Fruit fly (Drosophila melanogaster) whole organism, pupa: ENCODE results near the gene CG9568.

Source experiments
- CG10348 ChIP-seq: fragments of 200-800 bp; sonication (Bioruptor generic); IDR thresholded peaks from 2 replicates; pipeline ENCODE4 v1.3.6; 2022; ENCODE audit warnings: missing biosample characterization, missing genetic modification characterization
- CG12605 ChIP-seq: fragments of 200-800 bp; sonication (Bioruptor generic); IDR thresholded peaks from 2 replicates; pipeline ENCODE4 v1.3.6; 2022; ENCODE audit warnings: missing biosample characterization, missing genetic modification characterization
- CG14655 ChIP-seq: fragments of 200-800 bp; sonication (Bioruptor generic); optimal IDR thresholded peaks from 3 replicates; lab custom pipeline; 2017; ENCODE audit warnings: mild to moderate bottlenecking, missing biosample characterization, missing genetic modification reagents, missing genetic modification characterization
- CG15710 ChIP-seq: fragments of 200-800 bp; sonication (Bioruptor generic); optimal IDR thresholded peaks from 2 replicates; lab custom pipeline; 2018; ENCODE audit warnings: missing biosample characterization, mild to moderate bottlenecking, missing genetic modification characterization, moderate library complexity
- CG17806 ChIP-seq: fragments of 200-800 bp; sonication (Bioruptor generic); optimal IDR thresholded peaks from 2 replicates; lab custom pipeline; 2018; ENCODE audit warnings: missing biosample characterization, mild to moderate bottlenecking, missing genetic modification characterization, moderate library complexity
- CG32121 ChIP-seq: fragments of 200-800 bp; sonication (Bioruptor generic); IDR thresholded peaks from 2 replicates; pipeline ENCODE4 v1.3.6; 2022; ENCODE audit warnings: missing biosample characterization, missing genetic modification characterization
- CG34367 ChIP-seq: fragments of 200-800 bp; sonication (Bioruptor generic); optimal IDR thresholded peaks from 2 replicates; lab custom pipeline; 2018; ENCODE audit warnings: missing biosample characterization, mild to moderate bottlenecking, missing genetic modification characterization
- CG4496 ChIP-seq: fragments of 200-800 bp; sonication (Bioruptor generic); IDR thresholded peaks from 3 replicates; pipeline ENCODE4 v1.3.6; 2022; ENCODE audit warnings: missing biosample characterization, missing genetic modification characterization
- CG8159 ChIP-seq: fragments of 200-800 bp; sonication (Bioruptor generic); optimal IDR thresholded peaks from 3 replicates; lab custom pipeline; 2018; ENCODE audit warnings: missing biosample characterization, mild to moderate bottlenecking, missing genetic modification characterization, moderate library complexity
- CG8301 ChIP-seq: fragments of 200-800 bp; sonication (Bioruptor generic); optimal IDR thresholded peaks from 2 replicates; lab custom pipeline; 2018; ENCODE audit warnings: missing biosample characterization, mild to moderate bottlenecking, missing genetic modification characterization
- CG9948 ChIP-seq: fragments of 200-800 bp; sonication (Bioruptor generic); optimal IDR thresholded peaks from 2 replicates; lab custom pipeline; 2018; ENCODE audit warnings: missing biosample characterization, mild to moderate bottlenecking, missing genetic modification characterization, moderate library complexity
- D1 ChIP-seq: fragments of 200-800 bp; sonication (Bioruptor generic); optimal IDR thresholded peaks from 2 replicates; lab custom pipeline; 2018; ENCODE audit warnings: missing biosample characterization, mild to moderate bottlenecking, missing genetic modification characterization, moderate library complexity
- EcR ChIP-seq: fragments of 200-800 bp; sonication (Bioruptor generic); optimal IDR thresholded peaks from 3 replicates; lab custom pipeline; 2019; ENCODE audit warnings: missing biosample characterization, missing genetic modification characterization, mild to moderate bottlenecking, moderate library complexity, missing genetic modification reagents
- Ets98B ChIP-seq: fragments of 200-800 bp; sonication (Bioruptor generic); IDR thresholded peaks from 2 replicates; pipeline ENCODE4 v1.3.6; 2022; ENCODE audit warnings: missing biosample characterization, missing genetic modification characterization
- Pif1A ChIP-seq: fragments of 200-800 bp; sonication (Bioruptor generic); optimal IDR thresholded peaks from 3 replicates; lab custom pipeline; 2016; ENCODE audit warnings: missing biosample characterization, missing genetic modification characterization
- Pif1B ChIP-seq: fragments of 200-800 bp; sonication (Bioruptor generic); optimal IDR thresholded peaks from 3 replicates; lab custom pipeline; 2016; ENCODE audit warnings: missing biosample characterization, missing genetic modification characterization
- Snoo ChIP-seq: fragments of 200-800 bp; sonication (Bioruptor generic); optimal IDR thresholded peaks from 3 replicates; lab custom pipeline; 2017; ENCODE audit warnings: missing biosample characterization, mild to moderate bottlenecking, missing genetic modification characterization, inconsistent platforms
- fd96Ca ChIP-seq: fragments of 200-800 bp; sonication (Bioruptor generic); IDR thresholded peaks from 3 replicates; pipeline ENCODE4 v1.3.6; 2022; ENCODE audit warnings: missing biosample characterization, missing genetic modification characterization
- gl ChIP-seq: fragments of 200-800 bp; sonication (Bioruptor generic); optimal IDR thresholded peaks from 2 replicates; lab custom pipeline; 2018; ENCODE audit warnings: missing biosample characterization, mild to moderate bottlenecking, missing genetic modification characterization
- rn ChIP-seq: fragments of 200-800 bp; sonication (Bioruptor generic); IDR thresholded peaks from 2 replicates; pipeline ENCODE4 v1.3.6; 2022; ENCODE audit warnings: missing biosample characterization, missing genetic modification characterization

Gene CG9568

dm6 chr2L:9011543-9012238 is 1.3 kb downstream of the CG9568 start, which contains the start of gene CG13102:
TSS of gene CG13102 (plus strand) at chr2L:9012188.
- TF ChIP-seq Pif1A (GFP tag; lab: Kevin White, UChicago) = no peak
- TF ChIP-seq fd96Ca = no peak
- TF ChIP-seq rn (GFP tag; lab: Robert Waterston, UW) = no peak
- TF ChIP-seq CG17806 (tag; lab: Kevin White, UChicago) = no peak
- TF ChIP-seq CG12605 (GFP tag; lab: Robert Waterston, UW) = no peak
- TF ChIP-seq CG4496 (GFP tag; lab: Robert Waterston, UW) = no peak
- no peak for TF ChIP-seq Snoo
- no peak for TF ChIP-seq D1 (tag; lab: Kevin White, UChicago)
- TF ChIP-seq CG9948 (tag; lab: Kevin White, UChicago) = no peak
- TF ChIP-seq CG10348 = no peak
- no peak for TF ChIP-seq gl (tag; lab: Kevin White, UChicago)
- TF ChIP-seq CG8159 (tag; lab: Kevin White, UChicago) = no peak

dm6 chr2L:9013968-9014367 is 3.6 kb downstream of the CG9568 start, which contains the start of gene Rcd-1r:
TSS of gene Rcd-1r (minus strand) at chr2L:9014068.
- TF ChIP-seq Ets98B (GFP tag; lab: Robert Waterston, UW) (no peak), CG17806 (tag; lab: Kevin White, UChicago) (no peak), Snoo (no peak), CG12605 (GFP tag; lab: Robert Waterston, UW) (no peak), CG15710 (tag; lab: Kevin White, UChicago) (no peak), gl (tag; lab: Kevin White, UChicago) (no peak), CG4496 (GFP tag; lab: Robert Waterston, UW) (no peak), CG8301 (tag; lab: Kevin White, UChicago) (no peak), Pif1A (GFP tag; lab: Kevin White, UChicago) (no peak), rn (GFP tag; lab: Robert Waterston, UW) (no peak), CG14655 (GFP tag; lab: Kevin White, UChicago) (no peak)

dm6 chr2L:9019438-9019837 is 9.1 kb downstream of the CG9568 start:
- no peak for TF ChIP-seq CG34367 (tag; lab: Kevin White, UChicago)
- TF ChIP-seq CG9948 (tag; lab: Kevin White, UChicago) = no peak
- no peak for TF ChIP-seq CG14655 (GFP tag; lab: Kevin White, UChicago)
- TF ChIP-seq CG17806 (tag; lab: Kevin White, UChicago) = no peak
- no peak for TF ChIP-seq gl (tag; lab: Kevin White, UChicago)
- TF ChIP-seq CG15710 (tag; lab: Kevin White, UChicago) = no peak
- no peak for TF ChIP-seq CG8301 (tag; lab: Kevin White, UChicago)
- TF ChIP-seq CG32121 (GFP tag; lab: Robert Waterston, UW) = no peak
- no peak for TF ChIP-seq Pif1A (GFP tag; lab: Kevin White, UChicago)
- TF ChIP-seq fd96Ca = no peak
- TF ChIP-seq CG10348 = no peak
- TF ChIP-seq CG4496 (GFP tag; lab: Robert Waterston, UW) = no peak
- TF ChIP-seq Pif1B = no peak
- TF ChIP-seq Snoo = no peak
- TF ChIP-seq EcR (GFP tag; lab: Kevin White, UChicago) = no peak
- no peak for TF ChIP-seq Ets98B (GFP tag; lab: Robert Waterston, UW)

- TF ChIP-seq CG32121 (GFP tag; lab: Robert Waterston, UW) (no peak), CG8301 (tag; lab: Kevin White, UChicago) (no peak), Ets98B (GFP tag; lab: Robert Waterston, UW) (no peak), CG9948 (tag; lab: Kevin White, UChicago) (no peak), CG10348 (no peak), gl (tag; lab: Kevin White, UChicago) (no peak), CG15710 (tag; lab: Kevin White, UChicago) (no peak), rn (GFP tag; lab: Robert Waterston, UW) (no peak), D1 (tag; lab: Kevin White, UChicago) (no peak), Snoo (no peak), CG17806 (tag; lab: Kevin White, UChicago) (no peak), EcR (GFP tag; lab: Kevin White, UChicago) (no peak), CG34367 (tag; lab: Kevin White, UChicago) (no peak), Pif1B (no peak)
Measured at dm6 chr2L:9026157-9026556, 15.8 kb downstream of the CG9568 start.

- TF ChIP-seq Ets98B (GFP tag; lab: Robert Waterston, UW) (no peak), EcR (GFP tag; lab: Kevin White, UChicago) (no peak), CG10348 (no peak), CG17806 (tag; lab: Kevin White, UChicago) (no peak), D1 (tag; lab: Kevin White, UChicago) (no peak)
Measured at dm6 chr2L:9031736-9032135, 21.4 kb downstream of the CG9568 start, which contains the start of gene CG9582. TSS of gene CG9582 (minus strand) at chr2L:9031836.
